Fruit fly (Drosophila melanogaster): ENCODE data around the gene CG34041.

DNA sequence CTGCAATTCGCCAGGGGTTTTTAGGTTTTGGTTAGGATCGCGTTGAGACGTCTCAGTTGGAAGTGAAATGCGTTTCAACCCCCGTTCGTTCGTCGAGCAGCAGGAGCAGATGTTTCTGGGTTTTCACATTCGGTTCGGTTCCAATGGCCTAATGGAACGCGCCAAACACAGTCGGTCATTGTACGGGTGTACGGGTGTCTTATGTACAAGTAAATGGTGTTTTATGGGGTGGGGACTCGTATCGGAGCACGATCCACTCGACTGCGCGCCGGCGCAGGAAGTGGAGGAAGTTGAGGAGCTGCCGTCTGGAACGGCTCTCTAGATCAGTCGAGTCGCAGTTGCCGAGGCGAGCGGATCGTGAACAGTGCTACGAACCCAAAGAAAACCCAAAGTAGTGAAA, 31.5 kb upstream of the CG34041 start, which contains the start of gene spdo:
- TF ChIP-seq CG7045 (GFP tag; optimal IDR thresholded peaks at IDR 0.05) (no peak), CG12768 (GFP tag; optimal IDR thresholded peaks at IDR 0.05) (no peak), cnc (optimal IDR thresholded peaks at IDR 0.05) (no peak), bab1 (GFP tag; optimal IDR thresholded peaks at IDR 0.05) (no peak), tj (GFP tag; optimal IDR thresholded peaks at IDR 0.05) (no peak), CG33017 (tag; optimal IDR thresholded peaks at IDR 0.05) (no peak), CG5204 (GFP tag; optimal IDR thresholded peaks at IDR 0.05) (no peak), CG7101 (tag; optimal IDR thresholded peaks at IDR 0.05) (no peak), ovo (GFP tag; optimal IDR thresholded peaks at IDR 0.05) (no peak), CG11617 (GFP tag; optimal IDR thresholded peaks at IDR 0.05) (no peak)

Measured in whole organism, adult.